Worm (Caenorhabditis elegans): ENCODE measurements around the gene T13H5.8.

- no peak for TF ChIP-seq ceh-91 (GFP tag; IDR thresholded peaks at IDR 0.05)
- no peak for TF ChIP-seq ekl-4 (GFP tag; IDR thresholded peaks at IDR 0.05)
- no peak for TF ChIP-seq tbp1 (GFP tag; optimal IDR thresholded peaks at IDR 0.05)
- TF ChIP-seq hrde-1 (tag; optimal IDR thresholded peaks at IDR 0.05; ENCODE audit: borderline replicate concordance), result no peak
Observed at ce11 chrII:8506759-8507158, 11.6 kb upstream of the T13H5.8 start.

Data from whole organism, young adult.